Fruit fly (Drosophila melanogaster): ENCODE measurements around the gene hoe2.
A peak's percentile ranks its signal among the peaks of the same experiment; 100 is the strongest.

hoe2 gene

DNA sequence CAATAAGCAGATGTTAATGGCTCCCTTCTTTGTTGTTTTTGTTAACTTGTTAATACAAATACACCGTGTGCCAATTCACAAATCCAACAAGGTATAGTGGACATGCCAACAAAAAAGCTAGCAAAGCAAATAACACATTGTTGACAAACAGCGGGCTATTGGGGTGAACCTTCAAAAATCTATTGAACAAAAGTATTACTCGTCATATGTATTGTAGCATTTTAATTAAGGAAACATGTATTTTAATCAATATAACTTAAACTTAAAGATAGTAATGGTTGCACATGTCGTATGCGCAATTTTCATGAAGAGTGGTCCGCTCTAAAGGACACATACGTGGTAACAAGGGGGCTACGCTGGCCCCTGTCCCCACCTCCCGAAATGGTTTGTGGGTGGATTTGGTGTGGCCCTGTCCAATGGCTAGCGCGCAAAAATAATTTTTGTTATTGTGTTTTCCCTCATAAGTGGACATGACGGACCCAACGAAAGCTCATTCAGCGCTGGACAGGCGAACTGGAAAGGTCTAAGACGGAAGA is 6.1 kb upstream of the hoe2 start, which contains the start of gene synr (continued):
- TF ChIP-seq CG16813 (GFP tag; IDR thresholded peaks at IDR 0.05; ENCODE audit: partially characterized antibody): no peak
- TF ChIP-seq ham (GFP tag; IDR thresholded peaks at IDR 0.05): no peak
- no peak for TF ChIP-seq Gug (GFP tag; IDR thresholded peaks at IDR 0.05)
- TF ChIP-seq CG7745 (tag; optimal IDR thresholded peaks at IDR 0.05): no peak
- peak; percentile 13 for TF ChIP-seq Med (GFP tag)
- no peak for TF ChIP-seq Dad (GFP tag; optimal IDR thresholded peaks at IDR 0.05)
- peak; percentile 32 for TF ChIP-seq CG2120 (GFP tag; optimal IDR thresholded peaks at IDR 0.05)

DNA sequence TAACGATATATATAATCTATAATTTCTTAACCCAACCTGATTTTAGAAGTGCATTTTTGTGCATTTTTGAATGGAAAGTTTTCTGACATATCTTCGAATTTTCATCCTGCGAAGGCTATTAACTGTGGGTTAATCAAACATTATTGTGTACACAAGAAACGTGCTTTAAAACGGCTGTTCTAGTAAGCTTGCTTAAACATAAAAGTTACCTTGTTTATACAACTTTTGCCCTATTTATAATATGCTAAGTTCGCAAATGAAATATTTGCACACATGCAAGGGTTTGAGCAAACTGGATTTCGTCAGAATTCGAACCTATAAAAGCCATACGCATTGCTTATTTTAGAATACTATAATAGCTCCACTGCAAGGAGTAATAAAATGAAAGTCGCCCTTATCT is 810 bp upstream of the hoe2 start, which contains the start of gene Sgs1:
Sgs1 (plus strand) TSS at position 350 of the 400 bp plus-strand sequence.
- peak; percentile 25 for TF ChIP-seq corto (GFP tag; optimal IDR thresholded peaks at IDR 0.05)
- TF ChIP-seq al (GFP tag; IDR thresholded peaks at IDR 0.05): no peak
- no peak for TF ChIP-seq Ets65A (GFP tag)
- TF ChIP-seq caup (GFP tag; optimal IDR thresholded peaks at IDR 0.05; ENCODE audit: severe bottlenecking): no peak
- TF ChIP-seq lbe (GFP tag; optimal IDR thresholded peaks at IDR 0.05): peak; percentile 16
- TF ChIP-seq Jarid2 (GFP tag; optimal IDR thresholded peaks at IDR 0.05): no peak

DNA sequence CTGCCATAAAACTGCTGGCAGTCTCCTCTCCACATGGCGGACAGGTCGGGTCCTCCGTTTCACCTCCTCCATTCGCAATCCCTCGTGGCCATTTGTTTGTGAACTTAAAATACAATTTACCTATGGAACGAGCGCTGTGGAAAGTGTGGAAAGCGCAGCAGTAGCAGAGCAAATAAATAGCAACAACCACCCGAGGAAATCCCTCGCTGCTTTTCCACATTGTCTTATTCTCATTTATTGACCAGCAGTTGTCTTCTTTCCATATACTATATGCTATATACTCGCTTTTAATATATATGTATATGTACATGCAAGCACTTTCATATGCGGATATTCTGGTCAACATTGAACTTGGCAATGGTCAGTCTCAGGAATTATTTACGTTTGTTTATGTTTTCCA is 4.0 kb downstream of the hoe2 start, which contains the start of gene hoe1:
hoe1 (minus strand) TSS at position 101 of the 400 bp plus-strand sequence.
- TF ChIP-seq aop (GFP tag; IDR thresholded peaks at IDR 0.05): no peak
- TF ChIP-seq Hey (tag; optimal IDR thresholded peaks at IDR 0.05): no peak
- TF ChIP-seq CG1792 (GFP tag; optimal IDR thresholded peaks at IDR 0.05): no peak
- no peak for TF ChIP-seq Mrtf (GFP tag; IDR thresholded peaks at IDR 0.05)
- no peak for TF ChIP-seq bowl (GFP tag; IDR thresholded peaks at IDR 0.05)
- TF ChIP-seq psq (GFP tag; optimal IDR thresholded peaks at IDR 0.05): no peak
- TF ChIP-seq CrebB (tag; optimal IDR thresholded peaks at IDR 0.05): no peak
- no peak for TF ChIP-seq unpg (GFP tag; optimal IDR thresholded peaks at IDR 0.05)
- TF ChIP-seq bbx (GFP tag; IDR thresholded peaks at IDR 0.05; ENCODE audit: partially characterized antibody): no peak
- no peak for TF ChIP-seq CG6683 (GFP tag; optimal IDR thresholded peaks at IDR 0.05)
- no peak for TF ChIP-seq mirr (GFP tag; optimal IDR thresholded peaks at IDR 0.05)
- no peak for TF ChIP-seq CG5953 (GFP tag; IDR thresholded peaks at IDR 0.05)
- TF ChIP-seq chif (GFP tag; optimal IDR thresholded peaks at IDR 0.05): no peak
- no peak for TF ChIP-seq CG17361 (GFP tag; IDR thresholded peaks at IDR 0.05)

DNA sequence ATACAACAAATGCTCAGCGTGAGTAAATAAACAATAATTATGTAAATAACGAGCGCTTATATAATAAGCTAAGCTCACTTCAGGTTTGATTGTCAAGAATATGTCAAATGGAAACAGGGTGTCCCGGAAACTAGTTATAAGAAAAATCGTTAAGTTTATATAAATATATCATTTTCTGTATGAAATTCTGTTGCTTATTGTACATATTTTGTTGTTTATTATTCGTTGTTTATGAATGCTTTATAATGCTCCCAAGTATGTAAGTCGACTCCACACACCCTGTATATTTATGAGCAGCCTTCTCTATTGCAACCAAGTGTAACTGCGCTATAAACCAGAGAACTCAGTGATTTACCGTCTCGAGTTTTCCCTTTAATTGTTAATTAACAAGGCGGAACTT is 5.7 kb downstream of the hoe2 start:
- 0 out of 3 replicates have a peak, but pooled peaks have one; percentile 13 for TF ChIP-seq CG11695 (GFP tag; IDR thresholded peaks at IDR 0.05)
- 0 out of 2 replicates have a peak, but pooled peaks have one; percentile 3 for TF ChIP-seq CG14667 (GFP tag; IDR thresholded peaks at IDR 0.05)
- no peak for TF ChIP-seq CG7839 (tag; optimal IDR thresholded peaks at IDR 0.05)
- TF ChIP-seq chm (GFP tag; IDR thresholded peaks at IDR 0.05): no peak
- TF ChIP-seq CG1529 (GFP tag; optimal IDR thresholded peaks at IDR 0.05): no peak
- peak; percentile 8 for TF ChIP-seq tap (tag; optimal IDR thresholded peaks at IDR 0.05)
- peak; percentile 17 for TF ChIP-seq CG2120 (GFP tag; optimal IDR thresholded peaks at IDR 0.05)
- peak; percentile 28 for TF ChIP-seq CG3281 (GFP tag; optimal IDR thresholded peaks at IDR 0.05)
- no peak for TF ChIP-seq Dip2 (GFP tag; IDR thresholded peaks at IDR 0.05)
- TF ChIP-seq exex (tag; optimal IDR thresholded peaks at IDR 0.05): no peak
- TF ChIP-seq CG13296 (GFP tag; optimal IDR thresholded peaks at IDR 0.05): no peak
- TF ChIP-seq vvl (GFP tag; IDR thresholded peaks at IDR 0.05): no peak
- peak; percentile 39; the same call in 1 of the 2 replicates for TF ChIP-seq ara (GFP tag; IDR thresholded peaks at IDR 0.05)
- no peak for TF ChIP-seq tgo (GFP tag; IDR thresholded peaks at IDR 0.05)
- TF ChIP-seq gem (tag; optimal IDR thresholded peaks at IDR 0.05): peak; percentile 49
- TF ChIP-seq CG13424 (tag; optimal IDR thresholded peaks at IDR 0.05): peak; percentile 26
- TF ChIP-seq grau (tag; optimal IDR thresholded peaks at IDR 0.05): peak; percentile 14
- TF ChIP-seq Abd-B (GFP tag; optimal IDR thresholded peaks at IDR 0.05): no peak
- no peak for TF ChIP-seq gce (GFP tag; IDR thresholded peaks at IDR 0.05)
- no peak for TF ChIP-seq wor (GFP tag; IDR thresholded peaks at IDR 0.05)
- peak; percentile 41 for TF ChIP-seq unpg (GFP tag; optimal IDR thresholded peaks at IDR 0.05)
- peak; percentile 11 for TF ChIP-seq dmrt99B (tag; optimal IDR thresholded peaks at IDR 0.05)

All from whole organism, embryonic.